Worm (Caenorhabditis elegans) whole organism, L4/young adult: Measurements from ENCODE around the gene fbxa-197.

Source experiments
- W03F9.2 ChIP-seq: fragments of 150-350 bp; optimal IDR thresholded peaks from 2 replicates; lab custom pipeline; 2014; ENCODE audit warnings: missing biosample characterization, missing genetic modification characterization
- dao-5 ChIP-seq: sonication (generic microtip); optimal IDR thresholded peaks from 2 replicates; lab custom pipeline; 2016; ENCODE audit warnings: missing genotype, missing genetic modification characterization, moderate library complexity, missing compliant biosample characterization
- him-1 ChIP-seq: sonication (generic microtip); optimal IDR thresholded peaks from 2 replicates; lab custom pipeline; 2016; ENCODE audit warnings: missing genotype, missing genetic modification reagents, missing genetic modification characterization, missing compliant biosample characterization

- TF ChIP-seq dao-5 (no peak), him-1 (tag; lab: Kevin White, UChicago) (no peak), W03F9.2 (no peak)
Observed at ce11 chrV:15884698-15885097, 17.2 kb downstream of the fbxa-197 start, which contains the start of gene oac-42.
